Worm (Caenorhabditis elegans) whole organism, young adult: ENCODE data around the gene msrp-4.

Experiments used
- K12H6.12 ChIP-seq: fragments of 200-800 bp; sonication (Bioruptor generic); optimal IDR thresholded peaks from 2 replicates; lab custom pipeline; 2018; ENCODE audit warnings: mild to moderate bottlenecking, missing genetic modification characterization, missing compliant biosample characterization
- Y53F4B.3 ChIP-seq: fragments of 200-800 bp; sonication (Bioruptor generic); IDR thresholded peaks from 2 replicates; pipeline ENCODE4 v1.3.6; 2022; ENCODE audit warnings: missing genetic modification reagents, missing genetic modification characterization, missing compliant biosample characterization
- cebp-1 ChIP-seq, 2 experiments: fragments of 200-800 bp in 1 of 2; sonication (Bioruptor generic) in 1 of 2; sonication (generic microtip) in 1 of 2; IDR thresholded peaks in 1 of 2; optimal IDR thresholded peaks in 1 of 2; 2 replicates each; pipeline versions ENCODE4 v1.3.6 to Lab custom; 2017 to 2022; ENCODE audit warnings: missing compliant biosample characterization in 2 of 2, missing genetic modification characterization in 2 of 2, mild to moderate bottlenecking in 1 of 2, missing genetic modification reagents in 1 of 2, moderate library complexity in 1 of 2
- die-1 ChIP-seq: sonication (generic microtip); optimal IDR thresholded peaks from 2 replicates; lab custom pipeline; 2016; ENCODE audit warnings: missing genotype, mild to moderate bottlenecking, missing genetic modification characterization, missing compliant biosample characterization
- dpl-1 ChIP-seq: fragments of 150-350 bp; optimal IDR thresholded peaks from 2 replicates; lab custom pipeline; 2014; ENCODE audit warnings: missing biosample characterization, missing genetic modification reagents, missing genetic modification characterization
- egrh-3 ChIP-seq: fragments of 200-800 bp; sonication (Bioruptor generic); IDR thresholded peaks from 2 replicates; pipeline ENCODE4 v1.3.6; 2022; ENCODE audit warnings: missing genetic modification reagents, missing genetic modification characterization, missing compliant biosample characterization
- snpc-4 ChIP-seq, 5 experiments: fragments of 150-350 bp in 1 of 5; sonication (generic microtip) in 4 of 5; optimal IDR thresholded peaks; 2 replicates each; lab custom pipeline; 2014 to 2018; ENCODE audit warnings: missing genetic modification characterization in 5 of 5, missing biosample characterization in 3 of 5, antibody characterized with exemption in 2 of 5, mild to moderate bottlenecking in 2 of 5, missing compliant biosample characterization in 2 of 5, missing genotype in 2 of 5, moderate library complexity in 2 of 5, missing genetic modification reagents in 1 of 5
- unc-130 ChIP-seq: sonication (generic microtip); optimal IDR thresholded peaks from 2 replicates; lab custom pipeline; 2016; ENCODE audit warnings: missing genetic modification reagents, missing genetic modification characterization, missing compliant biosample characterization

DNA sequence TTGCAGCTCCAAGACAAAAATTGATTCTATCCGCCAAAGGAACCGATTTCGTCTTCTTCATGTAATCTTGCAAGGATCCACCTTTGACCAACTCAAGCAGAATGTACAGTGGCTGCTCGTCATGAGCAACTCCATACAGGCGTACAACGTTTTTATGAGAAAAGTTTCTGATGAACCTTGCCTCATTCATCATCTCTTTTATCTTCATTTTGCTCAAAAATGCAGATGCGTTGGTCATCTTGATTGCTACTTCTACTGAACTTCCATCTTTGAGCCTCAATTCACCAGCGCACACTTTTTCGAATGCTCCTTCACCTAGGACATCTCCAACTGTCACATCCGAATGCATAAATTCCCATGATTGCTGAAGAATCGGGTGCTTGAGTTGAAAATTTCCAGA lies 25.7 kb downstream of the msrp-4 start:
- TF ChIP-seq Y53F4B.3 (GFP tag; lab: Robert Waterston, UW) (no peak), K12H6.12 (no peak), cebp-1 (GFP tag; IDR thresholded peaks at IDR 0.05; lab: Robert Waterston, UW) (no peak), cebp-1 (tag; optimal IDR thresholded peaks at IDR 0.05; lab: Kevin White, UChicago) (no peak), unc-130 (GFP tag; lab: Kevin White, UChicago) (no peak), die-1 (tag; lab: Kevin White, UChicago) (no peak), snpc-4 (GFP tag; optimal IDR thresholded peaks at IDR 0.05; lab: Kevin White, UChicago) (no peak), snpc-4 (tag; optimal IDR thresholded peaks at IDR 0.05; lab: Kevin White, UChicago) (no peak), dpl-1 (GFP tag; lab: Kevin White, UChicago) (no peak), egrh-3 (no peak)
